Fruit fly (Drosophila melanogaster): ENCODE data around the gene CG17928.

The CG17928 gene

DNA sequence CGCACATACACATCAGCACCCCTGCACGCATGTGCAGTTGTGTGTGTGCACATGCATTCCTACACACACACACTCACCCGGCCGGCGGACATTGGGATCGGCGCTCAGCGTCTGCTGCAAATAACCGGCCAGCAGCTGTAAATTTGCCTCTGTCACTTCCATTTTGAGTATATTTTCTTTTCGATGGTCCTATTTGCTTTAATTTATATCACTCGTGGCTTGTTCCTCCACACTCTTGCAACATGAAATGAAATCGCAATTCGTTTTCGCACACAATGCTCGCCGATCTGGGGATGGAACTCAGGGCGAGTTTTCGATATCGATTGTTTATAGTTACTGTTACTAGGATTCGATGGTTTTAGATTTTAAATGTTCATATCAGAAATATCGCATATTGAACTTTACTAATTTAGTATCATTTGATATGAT lies 33.6 kb downstream of the CG17928 start, which contains the start of gene Cse1:
Cse1 (minus strand) TSS at position 303 of the 429 bp plus-strand sequence.
- no peak for TF ChIP-seq Doc2 (GFP tag; IDR thresholded peaks at IDR 0.05)
- no peak for TF ChIP-seq CG2120 (GFP tag; optimal IDR thresholded peaks at IDR 0.05)
- TF ChIP-seq sd (tag; optimal IDR thresholded peaks at IDR 0.05), result peak; percentile 76
- TF ChIP-seq Sry-δ (GFP tag; optimal IDR thresholded peaks at IDR 0.05), result peak; percentile 81
- peak; percentile 93 for TF ChIP-seq cg (GFP tag; optimal IDR thresholded peaks at IDR 0.05)
- TF ChIP-seq ac (GFP tag; optimal IDR thresholded peaks at IDR 0.05), result no peak
- peak; percentile 59 for TF ChIP-seq Med (GFP tag)
- peak; percentile 55; the same call in 1 of the 2 replicates for TF ChIP-seq bbx (GFP tag; IDR thresholded peaks at IDR 0.05; ENCODE audit: partially characterized antibody)
- 0 out of 3 replicates have a peak, but pooled peaks have one; percentile 50 for TF ChIP-seq CG2199 (GFP tag; IDR thresholded peaks at IDR 0.05)
- peak; percentile 98 for TF ChIP-seq nerfin-1 (tag; optimal IDR thresholded peaks at IDR 0.05)
- no peak for TF ChIP-seq bsh (GFP tag; optimal IDR thresholded peaks at IDR 0.05)
- no peak for TF ChIP-seq CkIIα-i1 (GFP tag; IDR thresholded peaks at IDR 0.05)
- peak; percentile 68 for TF ChIP-seq knrl (GFP tag; IDR thresholded peaks at IDR 0.05; ENCODE audit: partially characterized antibody)
- TF ChIP-seq stwl (tag; optimal IDR thresholded peaks at IDR 0.05), result peak; percentile 6
- peak; percentile 70 for TF ChIP-seq CG13287 (GFP tag; IDR thresholded peaks at IDR 0.05; ENCODE audit: partially characterized antibody)
- TF ChIP-seq CG12391 (tag; optimal IDR thresholded peaks at IDR 0.05), result no peak
- TF ChIP-seq Myb (GFP tag; optimal IDR thresholded peaks at IDR 0.05), result peak; percentile 12
- peak; percentile 14 for TF ChIP-seq trem (tag; optimal IDR thresholded peaks at IDR 0.05)
- no peak for TF ChIP-seq NfI (GFP tag; optimal IDR thresholded peaks at IDR 0.05)
- TF ChIP-seq nerfin-2 (GFP tag; IDR thresholded peaks at IDR 0.05; ENCODE audit: partially characterized antibody), result no peak
- TF ChIP-seq CG8281 (tag; optimal IDR thresholded peaks at IDR 0.05), result no peak
- peak; percentile 56 for TF ChIP-seq CG2129 (GFP tag; IDR thresholded peaks at IDR 0.05; ENCODE audit: partially characterized antibody)
- no peak for TF ChIP-seq CG9215 (GFP tag; IDR thresholded peaks at IDR 0.05)
- peak; percentile 57; the same call in 1 of the 3 replicates for TF ChIP-seq Opbp (GFP tag; IDR thresholded peaks at IDR 0.05; ENCODE audit: partially characterized antibody)
- no peak for TF ChIP-seq E2f2 (GFP tag; IDR thresholded peaks at IDR 0.05)
- peak; percentile 62 for TF ChIP-seq Dref (GFP tag; IDR thresholded peaks at IDR 0.05)
- no peak for TF ChIP-seq tll (GFP tag; optimal IDR thresholded peaks at IDR 0.05)
- TF ChIP-seq MBD-R2 (GFP tag; IDR thresholded peaks at IDR 0.05), result peak; percentile 45; the same call in 1 of the 2 replicates
- peak; percentile 59; the same call in 2 of the 3 replicates for TF ChIP-seq CG7963 (GFP tag; IDR thresholded peaks at IDR 0.05; ENCODE audit: partially characterized antibody)
- TF ChIP-seq Doc3 (GFP tag; IDR thresholded peaks at IDR 0.05; ENCODE audit: partially characterized antibody), result 0 out of 3 replicates have a peak, but pooled peaks have one; percentile 40
- TF ChIP-seq Stat92E (GFP tag; optimal IDR thresholded peaks at IDR 0.05), result no peak
- TF ChIP-seq insv (GFP tag; optimal IDR thresholded peaks at IDR 0.05), result peak in 1 of 2 experiments; percentile 34
- peak; percentile 34 for TF ChIP-seq pzg (GFP tag; optimal IDR thresholded peaks at IDR 0.05)
- peak; percentile 51 for TF ChIP-seq CG34224 (GFP tag; IDR thresholded peaks at IDR 0.05; ENCODE audit: partially characterized antibody)
- TF ChIP-seq CG14710 (tag; optimal IDR thresholded peaks at IDR 0.05), result peak; percentile 16
- peak; percentile 55; the same call in 1 of the 2 replicates for TF ChIP-seq inv (GFP tag; IDR thresholded peaks at IDR 0.05; ENCODE audit: partially characterized antibody)
- no peak for TF ChIP-seq CG4707 (GFP tag; optimal IDR thresholded peaks at IDR 0.05)
- peak; percentile 47 for TF ChIP-seq CG15479 (GFP tag; optimal IDR thresholded peaks at IDR 0.05)
- no peak for TF ChIP-seq CG8290 (GFP tag; optimal IDR thresholded peaks at IDR 0.05)
- no peak for TF ChIP-seq CG8290 (tag; optimal IDR thresholded peaks at IDR 0.05)
- TF ChIP-seq E2f1 (GFP tag; IDR thresholded peaks at IDR 0.05), result peak; percentile 32; the same call in 1 of the 2 replicates
- TF ChIP-seq CG16863 (GFP tag; optimal IDR thresholded peaks at IDR 0.05), result no peak
- no peak for TF ChIP-seq Trl (optimal IDR thresholded peaks at IDR 0.05)
- no peak for TF ChIP-seq Trl (GFP tag; optimal IDR thresholded peaks at IDR 0.05)
- peak; percentile 17 for TF ChIP-seq CG9797 (GFP tag; optimal IDR thresholded peaks at IDR 0.05)
- peak; percentile 67 for TF ChIP-seq ewg (GFP tag; optimal IDR thresholded peaks at IDR 0.05)
- TF ChIP-seq CG3995 (GFP tag; optimal IDR thresholded peaks at IDR 0.05), result peak; percentile 56
- no peak for TF ChIP-seq dmrt11E (tag; optimal IDR thresholded peaks at IDR 0.05)
- TF ChIP-seq z (GFP tag; IDR thresholded peaks at IDR 0.05), result no peak
